Fruit fly (Drosophila melanogaster): ENCODE measurements around the gene Gnpnat.

DNA sequence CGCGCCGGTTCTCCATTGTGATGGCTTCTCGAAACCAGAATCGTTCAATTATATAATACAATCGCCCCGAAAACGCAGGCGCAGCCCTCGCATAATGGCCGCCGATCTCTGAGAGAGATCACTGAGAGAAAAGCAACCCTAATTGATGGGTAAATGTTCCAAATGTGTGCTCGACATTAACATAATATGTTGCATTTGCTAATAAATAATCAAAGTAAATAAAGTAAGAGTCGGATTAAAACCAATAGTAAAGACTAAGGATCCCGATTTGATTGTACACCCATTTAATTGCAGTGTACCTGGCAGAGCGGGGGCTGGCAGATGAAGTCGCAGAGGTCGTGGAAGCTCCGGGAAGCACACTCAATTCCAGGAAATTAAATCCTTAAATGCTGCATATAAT lies 33.5 kb upstream of the Gnpnat start:
- TF ChIP-seq CG1620 (GFP tag; optimal IDR thresholded peaks at IDR 0.05): no peak
- no peak for TF ChIP-seq kay (GFP tag; ENCODE audit: borderline replicate concordance)
- no peak for TF ChIP-seq Hr96 (GFP tag; optimal IDR thresholded peaks at IDR 0.05)
- no peak for TF ChIP-seq CG11617 (GFP tag; optimal IDR thresholded peaks at IDR 0.05)
- TF ChIP-seq CG12768 (GFP tag; optimal IDR thresholded peaks at IDR 0.05): no peak

Data from whole organism, adult.